Fruit fly (Drosophila melanogaster): ENCODE data around the gene CG13473.

Gene CG13473

dm6 chr3L:14755951-14756723 lies 27.6 kb downstream of the CG13473 start (continued):
- TF ChIP-seq mirr (GFP tag; optimal IDR thresholded peaks at IDR 0.05), result peak; percentile 63
- peak; percentile 82 for TF ChIP-seq zfh2 (GFP tag; optimal IDR thresholded peaks at IDR 0.05)
- TF ChIP-seq CG15696 (tag; optimal IDR thresholded peaks at IDR 0.05), result peak; percentile 56
- TF ChIP-seq NfI (GFP tag; optimal IDR thresholded peaks at IDR 0.05), result peak; percentile 80
- TF ChIP-seq CG8388 (GFP tag; optimal IDR thresholded peaks at IDR 0.05), result peak; percentile 84
- TF ChIP-seq dan (GFP tag; IDR thresholded peaks at IDR 0.05), result no peak
- peak; percentile 12 for TF ChIP-seq CG31365 (tag; optimal IDR thresholded peaks at IDR 0.05)
- peak; percentile 57 for TF ChIP-seq ewg (GFP tag; optimal IDR thresholded peaks at IDR 0.05)
- peak; percentile 87 for TF ChIP-seq org-1 (GFP tag; optimal IDR thresholded peaks at IDR 0.05)
- peak; percentile 66 for TF ChIP-seq klu (GFP tag; IDR thresholded peaks at IDR 0.05)
- peak; percentile 81 for TF ChIP-seq CG6854 (GFP tag; optimal IDR thresholded peaks at IDR 0.05)
- no peak for TF ChIP-seq BEAF-32 (GFP tag; optimal IDR thresholded peaks at IDR 0.05)
- TF ChIP-seq br (optimal IDR thresholded peaks at IDR 0.05), result no peak
- TF ChIP-seq dpn (GFP tag; optimal IDR thresholded peaks at IDR 0.05), result peak; percentile 84 to 85
- TF ChIP-seq CG10565 (GFP tag; optimal IDR thresholded peaks at IDR 0.05), result peak; percentile 27
- peak; percentile 17 for TF ChIP-seq CG18764 (GFP tag; optimal IDR thresholded peaks at IDR 0.05)
- TF ChIP-seq chif (GFP tag; optimal IDR thresholded peaks at IDR 0.05), result peak; percentile 36 to 75
- TF ChIP-seq HLH3B (GFP tag; IDR thresholded peaks at IDR 0.05), result peak; percentile 77
- TF ChIP-seq CG4360 (GFP tag; IDR thresholded peaks at IDR 0.05), result no peak; the same call in none of the 2 replicates
- peak; percentile 82 for TF ChIP-seq pros (GFP tag; optimal IDR thresholded peaks at IDR 0.05)
- peak; percentile 95 for TF ChIP-seq CG2678 (tag; optimal IDR thresholded peaks at IDR 0.05)
- no peak for TF ChIP-seq bowl (GFP tag; IDR thresholded peaks at IDR 0.05)
- peak; percentile 89 for TF ChIP-seq MTF-1 (GFP tag; optimal IDR thresholded peaks at IDR 0.05; ENCODE audit: borderline replicate concordance)
- TF ChIP-seq tup (GFP tag; optimal IDR thresholded peaks at IDR 0.05), result peak; percentile 55
- TF ChIP-seq CG1603 (tag; optimal IDR thresholded peaks at IDR 0.05), result peak; percentile 43
- TF ChIP-seq CG6683 (GFP tag; optimal IDR thresholded peaks at IDR 0.05), result peak; percentile 75
- TF ChIP-seq CG13775 (GFP tag; optimal IDR thresholded peaks at IDR 0.05), result peak; percentile 81
- peak; percentile 81 for TF ChIP-seq CG10147 (GFP tag; optimal IDR thresholded peaks at IDR 0.05)
- TF ChIP-seq Asciz (GFP tag; optimal IDR thresholded peaks at IDR 0.05), result peak; percentile 85
- peak; percentile 59 for TF ChIP-seq Six4 (GFP tag; optimal IDR thresholded peaks at IDR 0.05)
- peak; percentile 53 for TF ChIP-seq scrt (GFP tag; optimal IDR thresholded peaks at IDR 0.05)
- no peak for TF ChIP-seq wek (GFP tag; optimal IDR thresholded peaks at IDR 0.05)
- peak; percentile 80 for TF ChIP-seq Dip3 (GFP tag; optimal IDR thresholded peaks at IDR 0.05)
- no peak for TF ChIP-seq Neu2 (GFP tag; optimal IDR thresholded peaks at IDR 0.05; ENCODE audit: borderline replicate concordance)
- TF ChIP-seq chinmo (GFP tag; IDR thresholded peaks at IDR 0.05; ENCODE audit: partially characterized antibody), result peak; percentile 98; the same call in 3 of the 4 replicates
- peak; percentile 71 for TF ChIP-seq CG14014 (GFP tag; IDR thresholded peaks at IDR 0.05)
- no peak for TF ChIP-seq jing (GFP tag; optimal IDR thresholded peaks at IDR 0.05)
- 0 out of 2 replicates have a peak, but pooled peaks have one; percentile 31 for TF ChIP-seq cas (GFP tag; IDR thresholded peaks at IDR 0.05)
- TF ChIP-seq CG18011 (GFP tag; optimal IDR thresholded peaks at IDR 0.05), result peak; percentile 54
- no peak for TF ChIP-seq sens-2 (GFP tag; IDR thresholded peaks at IDR 0.05)
- peak; percentile 72 for TF ChIP-seq CG10654 (GFP tag; optimal IDR thresholded peaks at IDR 0.05)
- TF ChIP-seq Dbx (GFP tag; IDR thresholded peaks at IDR 0.05), result peak; percentile 81
- peak; percentile 80 for TF ChIP-seq CG5180 (GFP tag; optimal IDR thresholded peaks at IDR 0.05)
- peak; percentile 25 for TF ChIP-seq ac (GFP tag; optimal IDR thresholded peaks at IDR 0.05)
- no peak for TF ChIP-seq ERR (GFP tag; optimal IDR thresholded peaks at IDR 0.05)
- TF ChIP-seq Ada2b (GFP tag; IDR thresholded peaks at IDR 0.05), result peak; percentile 81
- TF ChIP-seq gfzf (GFP tag; optimal IDR thresholded peaks at IDR 0.05), result no peak
- TF ChIP-seq CG7556 (GFP tag; optimal IDR thresholded peaks at IDR 0.05), result peak; percentile 93
